Worm (Caenorhabditis elegans) whole organism, L1 larva: ENCODE results near the gene C04C11.1.

Source experiments
- C16A3.4 ChIP-seq: fragments of 150-350 bp; optimal IDR thresholded peaks from 2 replicates; lab custom pipeline; 2014; ENCODE audit warnings: missing biosample characterization, missing genetic modification characterization
- C34B4.2 ChIP-seq: sonication (generic microtip); optimal IDR thresholded peaks from 2 replicates; lab custom pipeline; 2017; ENCODE audit warnings: mild to moderate bottlenecking, missing genetic modification characterization, missing compliant biosample characterization
- F16B12.6 ChIP-seq: fragments of 150-350 bp; optimal IDR thresholded peaks from 2 replicates; lab custom pipeline; 2014; ENCODE audit warnings: missing biosample characterization, missing genetic modification characterization
- aly-2 ChIP-seq: fragments of 150-350 bp; optimal IDR thresholded peaks from 2 replicates; lab custom pipeline; 2014; ENCODE audit warnings: missing biosample characterization, missing genetic modification characterization
- blmp-1 ChIP-seq: fragments of 150-350 bp; optimal IDR thresholded peaks from 2 replicates; lab custom pipeline; 2014; ENCODE audit warnings: missing biosample characterization, missing genetic modification characterization
- ceh-8 ChIP-seq: fragments of 200-800 bp; sonication (Bioruptor generic); optimal IDR thresholded peaks from 2 replicates; lab custom pipeline; 2018; ENCODE audit warnings: mild to moderate bottlenecking, missing genetic modification characterization, moderate library complexity, missing compliant biosample characterization
- ceh-90 ChIP-seq: sonication (generic microtip); optimal IDR thresholded peaks from 2 replicates; lab custom pipeline; 2016; ENCODE audit warnings: missing genetic modification characterization, missing compliant biosample characterization
- dpl-1 ChIP-seq, 3 experiments: fragments of 150-350 bp in 2 of 3; sonication (generic microtip) in 1 of 3; optimal IDR thresholded peaks; 2 replicates each; lab custom pipeline; 2014 to 2017; ENCODE audit warnings: missing biosample characterization in 3 of 3, missing genetic modification characterization in 3 of 3, missing genetic modification reagents in 3 of 3
- dsc-1 ChIP-seq: sonication (generic microtip); optimal IDR thresholded peaks from 2 replicates; lab custom pipeline; 2016; ENCODE audit warnings: mild to moderate bottlenecking, missing genetic modification characterization, missing compliant biosample characterization
- egl-27 ChIP-seq, 2 experiments: fragments of 150-350 bp in 1 of 2; sonication (generic microtip); optimal IDR thresholded peaks; 3 replicates each; lab custom pipeline; 2017 to 2018; ENCODE audit warnings: missing biosample characterization in 2 of 2, missing genetic modification characterization in 2 of 2, missing genetic modification reagents in 2 of 2
- elt-3 ChIP-seq, 6 experiments: fragments of 150-350 bp in 1 of 6; sonication (generic microtip); optimal IDR thresholded peaks; 2 replicates each; lab custom pipeline; 2017 to 2018; ENCODE audit warnings: missing biosample characterization in 6 of 6, missing genetic modification characterization in 6 of 6, inconsistent platforms in 1 of 6
- fkh-10 ChIP-seq: sonication (generic microtip); optimal IDR thresholded peaks from 2 replicates; lab custom pipeline; 2017; ENCODE audit warnings: missing biosample characterization, missing genetic modification reagents, missing genetic modification characterization
- grh-1 ChIP-seq: fragments of 200-800 bp; sonication (Bioruptor generic); IDR thresholded peaks from 2 replicates; pipeline ENCODE4 v1.3.6; 2022; ENCODE audit warnings: missing genetic modification reagents, missing genetic modification characterization, missing compliant biosample characterization
- hlh-4 ChIP-seq: sonication (generic microtip); optimal IDR thresholded peaks from 2 replicates; lab custom pipeline; 2016; ENCODE audit warnings: mild to moderate bottlenecking, missing genetic modification characterization, missing compliant biosample characterization
- irx-1 ChIP-seq: sonication (generic microtip); optimal IDR thresholded peaks from 2 replicates; lab custom pipeline; 2016; ENCODE audit warnings: missing genetic modification characterization, missing compliant biosample characterization
- jun-1 ChIP-seq: fragments of 150-350 bp; optimal IDR thresholded peaks from 2 replicates; lab custom pipeline; 2014; ENCODE audit warnings: missing biosample characterization, missing genetic modification reagents, missing genetic modification characterization
- lin-14 ChIP-seq: fragments of 200-800 bp; sonication (Bioruptor generic); optimal IDR thresholded peaks from 2 replicates; lab custom pipeline; 2018; ENCODE audit warnings: mild to moderate bottlenecking, missing genetic modification characterization, moderate library complexity, missing compliant biosample characterization
- lin-15B ChIP-seq: fragments of 150-350 bp; sonication (generic microtip); optimal IDR thresholded peaks from 3 replicates; lab custom pipeline; 2014; ENCODE audit warnings: missing biosample characterization, missing genetic modification characterization
- lin-35 ChIP-seq, 2 experiments: fragments of 150-350 bp; optimal IDR thresholded peaks; 2 replicates each; lab custom pipeline; 2014; ENCODE audit warnings: missing biosample characterization in 2 of 2, missing genetic modification characterization in 2 of 2, missing genetic modification reagents in 2 of 2
- lin-39 ChIP-seq: fragments of 150-350 bp; optimal IDR thresholded peaks from 2 replicates; lab custom pipeline; 2014; ENCODE audit warnings: missing biosample characterization, missing genetic modification reagents, missing genetic modification characterization
- lsy-2 ChIP-seq, 2 experiments: fragments of 150-350 bp; optimal IDR thresholded peaks; 2 replicates each; lab custom pipeline; 2014; ENCODE audit warnings: missing biosample characterization in 2 of 2, missing genetic modification characterization in 2 of 2
- mdl-1 ChIP-seq, 2 experiments: fragments of 150-350 bp; optimal IDR thresholded peaks; 2 replicates each; lab custom pipeline; 2014 to 2017; ENCODE audit warnings: missing biosample characterization in 2 of 2, missing genetic modification characterization in 2 of 2, inconsistent platforms in 1 of 2
- mef-2 ChIP-seq: fragments of 150-350 bp; optimal IDR thresholded peaks from 2 replicates; lab custom pipeline; 2014; ENCODE audit warnings: missing biosample characterization, missing genetic modification characterization
- nhr-11 ChIP-seq: fragments of 150-350 bp; optimal IDR thresholded peaks from 2 replicates; lab custom pipeline; 2014; ENCODE audit warnings: missing biosample characterization, missing genetic modification characterization
- nhr-19 ChIP-seq: fragments of 200-800 bp; sonication (Bioruptor generic); conservative IDR thresholded peaks from 2 replicates; pipeline ENCODE4 v1.3.6; 2022; ENCODE audit warnings: missing genetic modification characterization, missing compliant biosample characterization
- nhr-20 ChIP-seq: sonication (generic microtip); optimal IDR thresholded peaks from 2 replicates; lab custom pipeline; 2016; ENCODE audit warnings: mild to moderate bottlenecking, missing genetic modification characterization, missing compliant biosample characterization
- nhr-47 ChIP-seq: sonication (generic microtip); optimal IDR thresholded peaks from 2 replicates; lab custom pipeline; 2016; ENCODE audit warnings: mild to moderate bottlenecking, missing genetic modification characterization, moderate library complexity, missing compliant biosample characterization
- nhr-71 ChIP-seq: sonication (generic microtip); optimal IDR thresholded peaks from 2 replicates; lab custom pipeline; 2016; ENCODE audit warnings: mild to moderate bottlenecking, missing genetic modification characterization, moderate library complexity, missing compliant biosample characterization
- nhr-77 ChIP-seq: fragments of 150-350 bp; optimal IDR thresholded peaks from 2 replicates; lab custom pipeline; 2014; ENCODE audit warnings: missing biosample characterization, missing genetic modification characterization
- nhr-85 ChIP-seq: sonication (generic microtip); peaks from one replicate; lab custom pipeline; 2016; ENCODE audit warnings: missing genetic modification characterization, inconsistent platforms, missing compliant biosample characterization
- pag-3 ChIP-seq: sonication (generic microtip); optimal IDR thresholded peaks from 2 replicates; lab custom pipeline; 2017; ENCODE audit warnings: missing genetic modification characterization, mild to moderate bottlenecking, missing compliant biosample characterization, antibody characterized with exemption, borderline replicate concordance; ENCODE audit not compliant: insufficient read depth
- rnt-1 ChIP-seq: sonication (generic microtip); optimal IDR thresholded peaks from 2 replicates; lab custom pipeline; 2016; ENCODE audit warnings: mild to moderate bottlenecking, missing genetic modification characterization, moderate library complexity, missing compliant biosample characterization
- skn-1 ChIP-seq: fragments of 150-350 bp; optimal IDR thresholded peaks from 2 replicates; lab custom pipeline; 2014; ENCODE audit warnings: missing biosample characterization, missing genetic modification characterization
- snu-23 ChIP-seq: sonication (generic microtip); optimal IDR thresholded peaks from 2 replicates; lab custom pipeline; 2016; ENCODE audit warnings: missing genetic modification characterization, missing compliant biosample characterization
- sptf-1 ChIP-seq: fragments of 150-350 bp; optimal IDR thresholded peaks from 2 replicates; lab custom pipeline; 2014; ENCODE audit warnings: missing biosample characterization, missing genetic modification characterization
- swsn-7 ChIP-seq: sonication (generic microtip); optimal IDR thresholded peaks from 2 replicates; lab custom pipeline; 2016; ENCODE audit warnings: missing genetic modification characterization, missing compliant biosample characterization
- tbx-2 ChIP-seq: sonication (generic microtip); optimal IDR thresholded peaks from 2 replicates; lab custom pipeline; 2016; ENCODE audit warnings: missing genetic modification characterization, missing compliant biosample characterization
- tlp-1 ChIP-seq: fragments of 150-350 bp; optimal IDR thresholded peaks from 2 replicates; lab custom pipeline; 2014; ENCODE audit warnings: missing biosample characterization, missing genetic modification characterization
- unc-130 ChIP-seq: fragments of 150-350 bp; optimal IDR thresholded peaks from 2 replicates; lab custom pipeline; 2017; ENCODE audit warnings: missing biosample characterization, missing genetic modification characterization, inconsistent platforms
- unc-86 ChIP-seq: sonication (generic microtip); optimal IDR thresholded peaks from 2 replicates; lab custom pipeline; 2016; ENCODE audit warnings: missing genetic modification characterization, missing compliant biosample characterization
- unc-98 ChIP-seq: fragments of 200-800 bp; sonication (Bioruptor generic); IDR thresholded peaks from 2 replicates; pipeline ENCODE4 v1.3.6; 2022; ENCODE audit warnings: missing genetic modification characterization, missing compliant biosample characterization
- vab-15 ChIP-seq: sonication (generic microtip); optimal IDR thresholded peaks from 2 replicates; lab custom pipeline; 2017; ENCODE audit warnings: missing genotype, mild to moderate bottlenecking, missing genetic modification characterization, missing compliant biosample characterization
- ztf-4 ChIP-seq: fragments of 150-350 bp; optimal IDR thresholded peaks from 2 replicates; lab custom pipeline; 2014; ENCODE audit warnings: missing biosample characterization, missing genetic modification characterization

The C04C11.1 gene

DNA sequence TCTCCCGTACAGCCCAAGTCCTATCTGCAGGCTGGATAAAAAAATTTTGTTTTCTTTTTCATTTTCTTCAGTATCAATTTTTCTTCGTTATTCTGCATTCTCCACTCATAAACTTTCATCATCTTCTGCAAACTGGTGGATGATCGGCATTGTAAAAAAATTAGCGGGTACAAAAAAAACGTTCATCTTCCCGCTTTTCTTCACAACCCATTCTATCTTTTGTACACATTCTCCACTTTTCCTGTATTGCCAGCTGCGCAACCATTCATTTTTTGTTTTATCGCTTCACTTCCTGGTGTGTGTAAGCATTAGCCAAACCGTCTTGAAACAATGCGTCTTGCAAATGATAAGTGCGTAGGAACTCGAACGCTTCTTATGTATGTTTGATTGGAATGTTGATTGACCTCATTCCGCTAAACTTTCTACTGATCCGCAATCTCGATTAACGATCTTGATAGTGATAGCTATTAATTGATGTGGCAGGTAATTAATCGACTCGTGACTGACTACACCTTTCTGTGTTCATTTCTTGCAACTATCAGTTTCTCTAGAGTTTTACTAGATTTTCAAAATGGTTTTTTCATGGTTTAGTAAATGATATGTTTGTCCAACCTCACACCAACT is 45.8 kb upstream of the C04C11.1 start (continued):
- TF ChIP-seq elt-3 (tag; optimal IDR thresholded peaks at IDR 0.05; lab: Kevin White, UChicago), result peak in 3 of 6 experiments; percentile 10 to 88 (median 29)
- TF ChIP-seq ceh-8, result no peak
- peak; percentile 10; the same call in 1 of the 2 replicates for TF ChIP-seq nhr-19 (GFP tag; lab: Robert Waterston, UW)
- TF ChIP-seq lin-39 (tag; lab: Kevin White, UChicago), result peak; percentile 16
- peak; percentile 96 for TF ChIP-seq blmp-1
- TF ChIP-seq unc-130, result peak; percentile 1
- peak; percentile 16 to 28 for TF ChIP-seq lsy-2 (tag; optimal IDR thresholded peaks at IDR 0.05; lab: Kevin White, UChicago)
- no peak for TF ChIP-seq dpl-1 (GFP tag; optimal IDR thresholded peaks at IDR 0.05; lab: Kevin White, UChicago)
- TF ChIP-seq tlp-1, result no peak
- no peak for TF ChIP-seq egl-27 (tag; optimal IDR thresholded peaks at IDR 0.05; lab: Kevin White, UChicago)
- peak; percentile 37 for TF ChIP-seq snu-23 (GFP tag; lab: Kevin White, UChicago)
- peak in 1 of 2 experiments; percentile 22 for TF ChIP-seq lin-35 (GFP tag; optimal IDR thresholded peaks at IDR 0.05; lab: Kevin White, UChicago)
- no peak for TF ChIP-seq tbx-2 (tag; lab: Kevin White, UChicago)
- no peak for TF ChIP-seq ztf-4
- peak; percentile 52 for TF ChIP-seq vab-15 (tag; lab: Kevin White, UChicago)
- TF ChIP-seq, all 84 proteins: peak for 16

DNA sequence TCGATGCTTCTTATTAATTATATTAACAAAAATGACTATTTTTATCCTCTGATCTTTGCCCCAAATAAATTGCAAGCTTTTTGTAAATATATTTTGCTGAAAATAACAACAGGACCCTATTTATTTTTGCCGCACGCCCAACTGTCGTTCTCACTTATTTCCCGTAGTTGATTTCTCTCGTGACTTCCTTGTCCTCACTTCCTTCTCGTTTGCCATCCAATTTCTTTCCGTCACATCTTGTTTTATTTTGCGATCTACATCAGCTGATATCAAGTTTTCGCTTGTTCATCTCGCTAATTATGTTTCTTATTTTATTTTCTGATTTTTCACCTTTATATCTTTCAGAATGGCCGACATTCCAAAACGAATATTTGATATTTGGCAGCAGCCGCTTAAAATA is 45.1 kb upstream of the C04C11.1 start, which contains the start of gene F48F7.5:
TSS of gene F48F7.5 (plus strand) at position 340 of the 400 bp plus-strand sequence.
- TF ChIP-seq pag-3 (peak; percentile 96), skn-1 (tag; lab: Kevin White, UChicago) (peak; percentile 7), aly-2 (tag; lab: Kevin White, UChicago) (no peak), blmp-1 (peak; percentile 97), vab-15 (tag; lab: Kevin White, UChicago) (peak; percentile 38), nhr-71 (tag; lab: Kevin White, UChicago) (peak; percentile 82), unc-86 (no peak), unc-98 (GFP tag; lab: Robert Waterston, UW) (no peak), mef-2 (tag; lab: Kevin White, UChicago) (peak; percentile 31), lin-14 (GFP tag; lab: Kevin White, UChicago) (peak; percentile 92), unc-130 (peak; percentile 70), sptf-1 (tag; lab: Kevin White, UChicago) (no peak), tbx-2 (tag; lab: Kevin White, UChicago) (peak; percentile 64), ztf-4 (peak; percentile 44), lin-15B (tag; lab: Kevin White, UChicago) (no peak), fkh-10 (GFP tag; lab: Kevin White, UChicago) (no peak), swsn-7 (peak; percentile 37), nhr-11 (tag; lab: Kevin White, UChicago) (no peak), dsc-1 (tag; lab: Kevin White, UChicago) (peak; percentile 27), ceh-90 (tag; lab: Kevin White, UChicago) (no peak), F16B12.6 (tag; lab: Kevin White, UChicago) (no peak), jun-1 (tag; lab: Kevin White, UChicago) (no peak), snu-23 (GFP tag; lab: Kevin White, UChicago) (peak; percentile 72), lsy-2 (tag; optimal IDR thresholded peaks at IDR 0.05; lab: Kevin White, UChicago) (peak; percentile 19 to 29), irx-1 (tag; lab: Kevin White, UChicago) (peak; percentile 13), ceh-8 (no peak), C34B4.2 (tag; lab: Kevin White, UChicago) (no peak), nhr-19 (GFP tag; lab: Robert Waterston, UW) (peak; percentile 50), elt-3 (tag; optimal IDR thresholded peaks at IDR 0.05; lab: Kevin White, UChicago) (peak in 2 of 6 experiments; percentile 60 to 75), grh-1 (GFP tag; lab: Robert Waterston, UW) (no peak), nhr-20 (tag; lab: Kevin White, UChicago) (peak; percentile 81), rnt-1 (tag; lab: Kevin White, UChicago) (peak; percentile 50), nhr-85 (tag; lab: Kevin White, UChicago) (peak; percentile 90), nhr-47 (tag; lab: Kevin White, UChicago) (peak; percentile 28), lin-35 (GFP tag; optimal IDR thresholded peaks at IDR 0.05; lab: Kevin White, UChicago) (peak; percentile 9 to 45), C16A3.4 (peak; percentile 32), mdl-1 (tag; optimal IDR thresholded peaks at IDR 0.05; lab: Kevin White, UChicago) (peak in 1 of 2 experiments; percentile 56), tlp-1 (no peak), nhr-77 (tag; lab: Kevin White, UChicago) (no peak), hlh-4 (tag; lab: Kevin White, UChicago) (no peak)
